Fruit fly (Drosophila melanogaster) whole organism, pupa: ENCODE results near the gene CG33777.

Experiments
- CG10348 ChIP-seq: fragments of 200-800 bp; sonication (Bioruptor generic); IDR thresholded peaks from 2 replicates; pipeline ENCODE4 v1.3.6; 2022; ENCODE audit warnings: missing biosample characterization, missing genetic modification characterization
- CG12605 ChIP-seq: fragments of 200-800 bp; sonication (Bioruptor generic); IDR thresholded peaks from 2 replicates; pipeline ENCODE4 v1.3.6; 2022; ENCODE audit warnings: missing biosample characterization, missing genetic modification characterization
- CG13204 ChIP-seq: fragments of 200-800 bp; sonication (Bioruptor generic); optimal IDR thresholded peaks from 2 replicates; lab custom pipeline; 2018; ENCODE audit warnings: missing biosample characterization, mild to moderate bottlenecking, missing genetic modification characterization, moderate library complexity
- CG14655 ChIP-seq: fragments of 200-800 bp; sonication (Bioruptor generic); optimal IDR thresholded peaks from 3 replicates; lab custom pipeline; 2017; ENCODE audit warnings: mild to moderate bottlenecking, missing biosample characterization, missing genetic modification reagents, missing genetic modification characterization
- CG15710 ChIP-seq: fragments of 200-800 bp; sonication (Bioruptor generic); optimal IDR thresholded peaks from 2 replicates; lab custom pipeline; 2018; ENCODE audit warnings: missing biosample characterization, mild to moderate bottlenecking, missing genetic modification characterization, moderate library complexity
- CG17806 ChIP-seq: fragments of 200-800 bp; sonication (Bioruptor generic); optimal IDR thresholded peaks from 2 replicates; lab custom pipeline; 2018; ENCODE audit warnings: missing biosample characterization, mild to moderate bottlenecking, missing genetic modification characterization, moderate library complexity
- CG32121 ChIP-seq: fragments of 200-800 bp; sonication (Bioruptor generic); IDR thresholded peaks from 2 replicates; pipeline ENCODE4 v1.3.6; 2022; ENCODE audit warnings: missing biosample characterization, missing genetic modification characterization
- CG34367 ChIP-seq: fragments of 200-800 bp; sonication (Bioruptor generic); optimal IDR thresholded peaks from 2 replicates; lab custom pipeline; 2018; ENCODE audit warnings: missing biosample characterization, mild to moderate bottlenecking, missing genetic modification characterization
- CG4496 ChIP-seq: fragments of 200-800 bp; sonication (Bioruptor generic); IDR thresholded peaks from 3 replicates; pipeline ENCODE4 v1.3.6; 2022; ENCODE audit warnings: missing biosample characterization, missing genetic modification characterization
- CG8159 ChIP-seq: fragments of 200-800 bp; sonication (Bioruptor generic); optimal IDR thresholded peaks from 3 replicates; lab custom pipeline; 2018; ENCODE audit warnings: missing biosample characterization, mild to moderate bottlenecking, missing genetic modification characterization, moderate library complexity
- CG8301 ChIP-seq: fragments of 200-800 bp; sonication (Bioruptor generic); optimal IDR thresholded peaks from 2 replicates; lab custom pipeline; 2018; ENCODE audit warnings: missing biosample characterization, mild to moderate bottlenecking, missing genetic modification characterization
- CG9948 ChIP-seq: fragments of 200-800 bp; sonication (Bioruptor generic); optimal IDR thresholded peaks from 2 replicates; lab custom pipeline; 2018; ENCODE audit warnings: missing biosample characterization, mild to moderate bottlenecking, missing genetic modification characterization, moderate library complexity
- D1 ChIP-seq: fragments of 200-800 bp; sonication (Bioruptor generic); optimal IDR thresholded peaks from 2 replicates; lab custom pipeline; 2018; ENCODE audit warnings: missing biosample characterization, mild to moderate bottlenecking, missing genetic modification characterization, moderate library complexity
- EcR ChIP-seq: fragments of 200-800 bp; sonication (Bioruptor generic); optimal IDR thresholded peaks from 3 replicates; lab custom pipeline; 2019; ENCODE audit warnings: missing biosample characterization, missing genetic modification characterization, mild to moderate bottlenecking, moderate library complexity, missing genetic modification reagents
- Ets98B ChIP-seq: fragments of 200-800 bp; sonication (Bioruptor generic); IDR thresholded peaks from 2 replicates; pipeline ENCODE4 v1.3.6; 2022; ENCODE audit warnings: missing biosample characterization, missing genetic modification characterization
- Pif1A ChIP-seq: fragments of 200-800 bp; sonication (Bioruptor generic); optimal IDR thresholded peaks from 3 replicates; lab custom pipeline; 2016; ENCODE audit warnings: missing biosample characterization, missing genetic modification characterization
- Pif1B ChIP-seq: fragments of 200-800 bp; sonication (Bioruptor generic); optimal IDR thresholded peaks from 3 replicates; lab custom pipeline; 2016; ENCODE audit warnings: missing biosample characterization, missing genetic modification characterization
- Snoo ChIP-seq: fragments of 200-800 bp; sonication (Bioruptor generic); optimal IDR thresholded peaks from 3 replicates; lab custom pipeline; 2017; ENCODE audit warnings: missing biosample characterization, mild to moderate bottlenecking, missing genetic modification characterization, inconsistent platforms
- fd96Ca ChIP-seq: fragments of 200-800 bp; sonication (Bioruptor generic); IDR thresholded peaks from 3 replicates; pipeline ENCODE4 v1.3.6; 2022; ENCODE audit warnings: missing biosample characterization, missing genetic modification characterization
- gl ChIP-seq: fragments of 200-800 bp; sonication (Bioruptor generic); optimal IDR thresholded peaks from 2 replicates; lab custom pipeline; 2018; ENCODE audit warnings: missing biosample characterization, mild to moderate bottlenecking, missing genetic modification characterization
- rn ChIP-seq: fragments of 200-800 bp; sonication (Bioruptor generic); IDR thresholded peaks from 2 replicates; pipeline ENCODE4 v1.3.6; 2022; ENCODE audit warnings: missing biosample characterization, missing genetic modification characterization

Gene CG33777

DNA sequence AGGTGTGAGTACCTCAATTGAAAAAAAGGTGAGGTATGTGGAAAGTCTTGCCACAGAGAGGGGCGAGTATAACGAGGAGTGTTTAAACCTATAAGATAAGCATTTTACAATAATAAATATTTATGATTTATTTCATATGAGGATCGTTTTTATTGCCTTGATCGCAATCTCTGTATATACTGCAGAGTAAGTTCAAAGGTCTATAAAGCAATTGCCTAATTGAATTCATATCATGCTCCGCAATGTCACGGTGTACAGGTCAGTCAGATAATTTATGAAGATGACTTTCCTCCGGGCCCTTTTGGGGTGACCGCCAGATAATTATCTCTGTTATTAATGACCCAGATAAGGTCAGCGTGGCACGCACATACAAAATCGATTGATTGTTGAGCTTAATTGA lies 6.7 kb downstream of the CG33777 start:
- TF ChIP-seq fd96Ca = no peak
- TF ChIP-seq gl (tag; lab: Kevin White, UChicago) = no peak
- no peak for TF ChIP-seq Ets98B (GFP tag; lab: Robert Waterston, UW)
- no peak for TF ChIP-seq CG34367 (tag; lab: Kevin White, UChicago)
- no peak for TF ChIP-seq CG8301 (tag; lab: Kevin White, UChicago)
- no peak for TF ChIP-seq CG10348
- TF ChIP-seq Snoo (tag; lab: Kevin White, UChicago) = no peak
- TF ChIP-seq D1 (tag; lab: Kevin White, UChicago) = no peak
- TF ChIP-seq CG17806 (tag; lab: Kevin White, UChicago) = no peak
- TF ChIP-seq Pif1A = no peak
- no peak for TF ChIP-seq CG32121
- no peak for TF ChIP-seq CG13204 (GFP tag; lab: Kevin White, UChicago)
- TF ChIP-seq CG15710 (tag; lab: Kevin White, UChicago) = no peak
- TF ChIP-seq CG4496 (GFP tag; lab: Robert Waterston, UW) = no peak
- no peak for TF ChIP-seq EcR
- no peak for TF ChIP-seq CG9948

DNA sequence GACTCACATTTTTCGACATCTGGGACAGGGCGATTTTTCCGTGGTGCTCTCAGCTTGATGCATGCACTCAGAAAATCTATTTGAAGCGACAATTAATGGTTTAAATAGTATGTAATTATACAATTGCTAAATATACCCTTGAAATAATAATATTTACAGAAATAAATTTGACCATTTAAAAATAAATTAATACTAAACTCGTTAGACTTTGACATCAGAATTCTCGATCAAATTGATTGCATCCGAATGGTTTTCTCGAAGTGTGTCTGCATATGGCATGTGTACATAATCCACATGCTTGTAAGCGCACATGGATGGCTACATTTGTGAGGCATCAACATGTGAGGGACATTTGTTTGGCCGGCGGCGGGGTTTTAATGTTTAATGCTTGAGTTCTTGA lies 8.4 kb downstream of the CG33777 start:
- TF ChIP-seq CG15710 (tag; lab: Kevin White, UChicago) (peak; percentile 90), CG10348 (no peak), rn (GFP tag; lab: Robert Waterston, UW) (peak; percentile 83), EcR (peak; percentile 49), CG32121 (peak; percentile 92), Pif1B (GFP tag; lab: Kevin White, UChicago) (peak; percentile 88), Snoo (tag; lab: Kevin White, UChicago) (peak; percentile 72), CG9948 (peak; percentile 92), CG14655 (GFP tag; lab: Kevin White, UChicago) (peak; percentile 92), CG17806 (tag; lab: Kevin White, UChicago) (peak; percentile 91), CG13204 (GFP tag; lab: Kevin White, UChicago) (peak; percentile 59), D1 (tag; lab: Kevin White, UChicago) (peak; percentile 91), Ets98B (GFP tag; lab: Robert Waterston, UW) (peak; percentile 87), CG8159 (tag; lab: Kevin White, UChicago) (peak; percentile 91), CG8301 (tag; lab: Kevin White, UChicago) (peak; percentile 89), fd96Ca (peak; percentile 85), CG4496 (GFP tag; lab: Robert Waterston, UW) (peak; percentile 88), CG34367 (tag; lab: Kevin White, UChicago) (peak; percentile 87), CG12605 (peak; percentile 87), gl (tag; lab: Kevin White, UChicago) (peak; percentile 71), Pif1A (peak; percentile 84)

DNA sequence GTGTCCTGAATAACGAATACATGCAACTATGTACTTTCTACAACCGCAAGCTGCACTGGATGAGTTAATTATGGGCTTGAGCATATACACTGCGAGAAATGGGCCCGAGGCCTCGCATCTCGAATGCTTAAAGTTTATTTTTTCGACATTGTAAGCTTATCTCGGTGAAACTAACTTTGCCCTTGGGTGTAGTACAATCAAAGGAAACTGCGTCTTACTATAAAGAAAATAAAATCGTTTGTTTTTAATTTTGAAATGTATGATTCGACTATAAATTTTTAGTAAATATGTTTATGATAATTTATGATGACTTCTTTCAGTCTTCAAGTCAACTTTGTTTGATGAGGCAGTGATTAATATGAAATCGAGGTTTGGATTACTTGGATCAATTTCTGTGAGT lies 9.3 kb downstream of the CG33777 start:
- TF ChIP-seq Snoo (tag; lab: Kevin White, UChicago) (peak; percentile 47), CG17806 (tag; lab: Kevin White, UChicago) (peak; percentile 71), CG12605 (peak; percentile 38; the same call in 1 of the 2 replicates), CG9948 (peak; percentile 59), CG34367 (tag; lab: Kevin White, UChicago) (peak; percentile 45), CG32121 (0 out of 2 replicates have a peak, but pooled peaks have one; percentile 34), EcR (no peak), D1 (tag; lab: Kevin White, UChicago) (peak; percentile 55), gl (tag; lab: Kevin White, UChicago) (no peak), CG8301 (tag; lab: Kevin White, UChicago) (peak; percentile 62), CG15710 (tag; lab: Kevin White, UChicago) (peak; percentile 61), CG13204 (GFP tag; lab: Kevin White, UChicago) (no peak), rn (GFP tag; lab: Robert Waterston, UW) (no peak), CG4496 (GFP tag; lab: Robert Waterston, UW) (0 out of 3 replicates have a peak, but pooled peaks have one; percentile 37), CG8159 (tag; lab: Kevin White, UChicago) (peak; percentile 76), Pif1A (peak; percentile 75), fd96Ca (peak; percentile 60; the same call in 2 of the 3 replicates), Pif1B (GFP tag; lab: Kevin White, UChicago) (peak; percentile 19), CG14655 (GFP tag; lab: Kevin White, UChicago) (peak; percentile 81), CG10348 (no peak), Ets98B (GFP tag; lab: Robert Waterston, UW) (no peak; the same call in 1 of the 2 replicates)

dm6 chr3L:4545138-4545537 lies 9.9 kb downstream of the CG33777 start:
- TF ChIP-seq EcR (peak; percentile 44), Pif1B (GFP tag; lab: Kevin White, UChicago) (peak; percentile 19), gl (tag; lab: Kevin White, UChicago) (peak; percentile 35), CG4496 (GFP tag; lab: Robert Waterston, UW) (no peak), CG13204 (GFP tag; lab: Kevin White, UChicago) (peak; percentile 23)
- TF ChIP-seq, all 21 proteins: peak for 4

DNA sequence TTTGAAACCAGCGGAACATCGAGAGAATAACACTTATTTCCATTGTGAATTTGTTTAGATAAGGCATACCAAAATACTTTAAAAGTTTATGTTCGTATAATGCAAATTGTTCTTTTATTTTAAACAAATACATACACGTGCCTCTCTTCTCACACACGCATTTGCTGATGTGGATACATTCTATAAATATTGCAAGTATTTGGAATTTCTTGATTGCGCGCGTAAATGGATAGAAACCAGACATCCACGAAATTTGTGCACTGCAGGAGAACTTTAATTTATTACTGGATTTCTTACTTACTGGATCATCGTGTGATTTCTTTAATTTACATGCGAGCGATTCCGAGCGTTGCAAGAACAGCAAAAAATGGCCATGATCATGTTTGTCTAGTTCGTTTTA lies 10.4 kb downstream of the CG33777 start:
- TF ChIP-seq CG17806 (tag; lab: Kevin White, UChicago) (no peak), CG15710 (tag; lab: Kevin White, UChicago) (no peak), rn (GFP tag; lab: Robert Waterston, UW) (no peak), fd96Ca (no peak), CG8301 (tag; lab: Kevin White, UChicago) (no peak), CG12605 (no peak), Pif1A (no peak), CG9948 (no peak)
- TF ChIP-seq, all 21 proteins: peak for 0

- TF ChIP-seq Pif1B (GFP tag; lab: Kevin White, UChicago) (no peak), CG34367 (tag; lab: Kevin White, UChicago) (no peak), CG15710 (tag; lab: Kevin White, UChicago) (no peak), Ets98B (GFP tag; lab: Robert Waterston, UW) (peak; percentile 6; the same call in 1 of the 2 replicates)
- TF ChIP-seq, all 21 proteins: peak for 1
Measured at dm6 chr3L:4543807-4544197, 11.2 kb downstream of the CG33777 start.
